Worm (Caenorhabditis elegans): ENCODE data around the gene F42G4.2.
"Not testable (repeated sequence)": the region's sequence is repeated elsewhere in the genome, so short reads cannot be mapped to it uniquely, and the experiment has no call there.

- TF ChIP-seq lsy-2 (tag; optimal IDR thresholded peaks at IDR 0.05); unc-62 (GFP tag; optimal IDR thresholded peaks at IDR 0.05); nhr-11 (tag; optimal IDR thresholded peaks at IDR 0.05); fos-1 (tag; optimal IDR thresholded peaks at IDR 0.05); irx-1 (tag; optimal IDR thresholded peaks at IDR 0.05); pag-3 (tag; optimal IDR thresholded peaks at IDR 0.05; ENCODE audit: borderline replicate concordance, insufficient read depth); aly-2 (tag; optimal IDR thresholded peaks at IDR 0.05); lin-35 (GFP tag; optimal IDR thresholded peaks at IDR 0.05); elt-3 (tag; optimal IDR thresholded peaks at IDR 0.05); lin-39 (tag; optimal IDR thresholded peaks at IDR 0.05); ztf-4 (tag; optimal IDR thresholded peaks at IDR 0.05); ama-1 (optimal IDR thresholded peaks at IDR 0.05); ceh-82 (tag; optimal IDR thresholded peaks at IDR 0.05): not testable (repeated sequence)
Observed at ce11 chrII:13047106-13047505, 603 bp upstream of the F42G4.2 start, which contains the start of gene F42G4.7.

All from whole organism, L1 larva.